Worm (Caenorhabditis elegans) whole organism, L1 larva: Measurements from ENCODE around the gene nlp-46.

Experiments
- Y116A8C.19 ChIP-seq: sonication (generic microtip); optimal IDR thresholded peaks from 2 replicates; lab custom pipeline; 2016; ENCODE audit warnings: missing compliant biosample characterization, missing genetic modification characterization, borderline replicate concordance
- aha-1 ChIP-seq: fragments of 150-350 bp; optimal IDR thresholded peaks from 2 replicates; lab custom pipeline; 2014; ENCODE audit warnings: missing biosample characterization, missing genetic modification characterization
- aly-2 ChIP-seq: fragments of 150-350 bp; optimal IDR thresholded peaks from 2 replicates; lab custom pipeline; 2014; ENCODE audit warnings: missing biosample characterization, missing genetic modification characterization
- ama-1 ChIP-seq: fragments of 150-350 bp; optimal IDR thresholded peaks from 2 replicates; lab custom pipeline; 2014
- blmp-1 ChIP-seq: fragments of 150-350 bp; optimal IDR thresholded peaks from 2 replicates; lab custom pipeline; 2014; ENCODE audit warnings: missing biosample characterization, missing genetic modification characterization
- ceh-63 ChIP-seq: fragments of 200-800 bp; sonication (Bioruptor generic); optimal IDR thresholded peaks from 2 replicates; lab custom pipeline; 2018; ENCODE audit warnings: mild to moderate bottlenecking, missing genetic modification characterization, missing compliant biosample characterization
- ceh-8 ChIP-seq: fragments of 200-800 bp; sonication (Bioruptor generic); optimal IDR thresholded peaks from 2 replicates; lab custom pipeline; 2018; ENCODE audit warnings: mild to moderate bottlenecking, missing genetic modification characterization, moderate library complexity, missing compliant biosample characterization
- ceh-82 ChIP-seq, 3 experiments: fragments of 150-350 bp in 1 of 3; sonication (generic microtip) in 2 of 3; optimal IDR thresholded peaks; 2 replicates each; lab custom pipeline; 2014 to 2017; ENCODE audit warnings: missing biosample characterization in 3 of 3, missing genetic modification characterization in 3 of 3
- ceh-88 ChIP-seq: fragments of 200-800 bp; sonication (Bioruptor generic); IDR thresholded peaks from 2 replicates; pipeline ENCODE4 v1.3.6; 2022; ENCODE audit warnings: missing genetic modification characterization, missing compliant biosample characterization
- ceh-90 ChIP-seq: sonication (generic microtip); optimal IDR thresholded peaks from 2 replicates; lab custom pipeline; 2016; ENCODE audit warnings: missing genetic modification characterization, missing compliant biosample characterization
- ces-1 ChIP-seq: fragments of 150-350 bp; optimal IDR thresholded peaks from 2 replicates; lab custom pipeline; 2014; ENCODE audit warnings: missing biosample characterization, missing genetic modification reagents, missing genetic modification characterization
- dsc-1 ChIP-seq: sonication (generic microtip); optimal IDR thresholded peaks from 2 replicates; lab custom pipeline; 2016; ENCODE audit warnings: mild to moderate bottlenecking, missing genetic modification characterization, missing compliant biosample characterization
- efl-1 ChIP-seq, 4 experiments: fragments of 150-350 bp; optimal IDR thresholded peaks in 3 of 4; peaks in 1 of 4; 1 replicate in 1 of 4; 2 replicates in 3 of 4; lab custom pipeline; 2014; ENCODE audit warnings: missing biosample characterization in 2 of 4, missing genetic modification characterization in 2 of 4, missing genetic modification reagents in 2 of 4
- egl-27 ChIP-seq, 2 experiments: fragments of 150-350 bp in 1 of 2; sonication (generic microtip); optimal IDR thresholded peaks; 3 replicates each; lab custom pipeline; 2017 to 2018; ENCODE audit warnings: missing biosample characterization in 2 of 2, missing genetic modification characterization in 2 of 2, missing genetic modification reagents in 2 of 2
- elt-2 ChIP-seq: sonication (generic microtip); optimal IDR thresholded peaks from 2 replicates; lab custom pipeline; 2016; ENCODE audit warnings: missing genetic modification characterization, mild to moderate bottlenecking, inconsistent platforms, missing compliant biosample characterization, missing genetic modification reagents
- elt-3 ChIP-seq, 6 experiments: fragments of 150-350 bp in 1 of 6; sonication (generic microtip); optimal IDR thresholded peaks; 2 replicates each; lab custom pipeline; 2017 to 2018; ENCODE audit warnings: missing biosample characterization in 6 of 6, missing genetic modification characterization in 6 of 6, inconsistent platforms in 1 of 6
- fkh-4 ChIP-seq: sonication (generic microtip); optimal IDR thresholded peaks from 2 replicates; lab custom pipeline; 2016; ENCODE audit warnings: missing compliant biosample characterization, missing genetic modification characterization, borderline replicate concordance
- fkh-8 ChIP-seq: sonication (generic microtip); optimal IDR thresholded peaks from 2 replicates; lab custom pipeline; 2016; ENCODE audit warnings: mild to moderate bottlenecking, missing genetic modification characterization, missing compliant biosample characterization
- hlh-17 ChIP-seq: fragments of 200-800 bp; sonication (Bioruptor generic); optimal IDR thresholded peaks from 2 replicates; lab custom pipeline; 2018; ENCODE audit warnings: missing genetic modification characterization, mild to moderate bottlenecking, missing compliant biosample characterization, moderate library complexity, borderline replicate concordance
- lin-14 ChIP-seq: fragments of 200-800 bp; sonication (Bioruptor generic); optimal IDR thresholded peaks from 2 replicates; lab custom pipeline; 2018; ENCODE audit warnings: mild to moderate bottlenecking, missing genetic modification characterization, moderate library complexity, missing compliant biosample characterization
- lin-35 ChIP-seq, 2 experiments: fragments of 150-350 bp; optimal IDR thresholded peaks; 2 replicates each; lab custom pipeline; 2014; ENCODE audit warnings: missing biosample characterization in 2 of 2, missing genetic modification characterization in 2 of 2, missing genetic modification reagents in 2 of 2
- lsy-2 ChIP-seq, 2 experiments: fragments of 150-350 bp; optimal IDR thresholded peaks; 2 replicates each; lab custom pipeline; 2014; ENCODE audit warnings: missing biosample characterization in 2 of 2, missing genetic modification characterization in 2 of 2
- mab-9 ChIP-seq: fragments of 200-800 bp; sonication (Bioruptor generic); IDR thresholded peaks from 2 replicates; pipeline ENCODE4 v1.3.6; 2022; ENCODE audit warnings: missing genetic modification reagents, missing genetic modification characterization, missing compliant biosample characterization
- mdl-1 ChIP-seq, 2 experiments: fragments of 150-350 bp; optimal IDR thresholded peaks; 2 replicates each; lab custom pipeline; 2014 to 2017; ENCODE audit warnings: missing biosample characterization in 2 of 2, missing genetic modification characterization in 2 of 2, inconsistent platforms in 1 of 2
- nhr-19 ChIP-seq: fragments of 200-800 bp; sonication (Bioruptor generic); conservative IDR thresholded peaks from 2 replicates; pipeline ENCODE4 v1.3.6; 2022; ENCODE audit warnings: missing genetic modification characterization, missing compliant biosample characterization
- nhr-20 ChIP-seq: sonication (generic microtip); optimal IDR thresholded peaks from 2 replicates; lab custom pipeline; 2016; ENCODE audit warnings: mild to moderate bottlenecking, missing genetic modification characterization, missing compliant biosample characterization
- nhr-28 ChIP-seq: fragments of 150-350 bp; optimal IDR thresholded peaks from 2 replicates; lab custom pipeline; 2014; ENCODE audit warnings: missing biosample characterization, missing genetic modification characterization
- nhr-47 ChIP-seq: sonication (generic microtip); optimal IDR thresholded peaks from 2 replicates; lab custom pipeline; 2016; ENCODE audit warnings: mild to moderate bottlenecking, missing genetic modification characterization, moderate library complexity, missing compliant biosample characterization
- nhr-71 ChIP-seq: sonication (generic microtip); optimal IDR thresholded peaks from 2 replicates; lab custom pipeline; 2016; ENCODE audit warnings: mild to moderate bottlenecking, missing genetic modification characterization, moderate library complexity, missing compliant biosample characterization
- nhr-76 ChIP-seq: sonication (generic microtip); optimal IDR thresholded peaks from 2 replicates; lab custom pipeline; 2017; ENCODE audit warnings: missing biosample characterization, missing genetic modification characterization
- nhr-77 ChIP-seq: fragments of 150-350 bp; optimal IDR thresholded peaks from 2 replicates; lab custom pipeline; 2014; ENCODE audit warnings: missing biosample characterization, missing genetic modification characterization
- nhr-85 ChIP-seq: sonication (generic microtip); peaks from one replicate; lab custom pipeline; 2016; ENCODE audit warnings: missing genetic modification characterization, inconsistent platforms, missing compliant biosample characterization
- pax-3 ChIP-seq: fragments of 200-800 bp; sonication (Bioruptor generic); optimal IDR thresholded peaks from 2 replicates; lab custom pipeline; 2018; ENCODE audit warnings: mild to moderate bottlenecking, missing genetic modification characterization, moderate library complexity, missing compliant biosample characterization
- snu-23 ChIP-seq: sonication (generic microtip); optimal IDR thresholded peaks from 2 replicates; lab custom pipeline; 2016; ENCODE audit warnings: missing genetic modification characterization, missing compliant biosample characterization
- swsn-7 ChIP-seq: sonication (generic microtip); optimal IDR thresholded peaks from 2 replicates; lab custom pipeline; 2016; ENCODE audit warnings: missing genetic modification characterization, missing compliant biosample characterization
- tbx-2 ChIP-seq: sonication (generic microtip); optimal IDR thresholded peaks from 2 replicates; lab custom pipeline; 2016; ENCODE audit warnings: missing genetic modification characterization, missing compliant biosample characterization
- unc-130 ChIP-seq: fragments of 150-350 bp; optimal IDR thresholded peaks from 2 replicates; lab custom pipeline; 2017; ENCODE audit warnings: missing biosample characterization, missing genetic modification characterization, inconsistent platforms
- unc-86 ChIP-seq: sonication (generic microtip); optimal IDR thresholded peaks from 2 replicates; lab custom pipeline; 2016; ENCODE audit warnings: missing genetic modification characterization, missing compliant biosample characterization
- unc-98 ChIP-seq: fragments of 200-800 bp; sonication (Bioruptor generic); IDR thresholded peaks from 2 replicates; pipeline ENCODE4 v1.3.6; 2022; ENCODE audit warnings: missing genetic modification characterization, missing compliant biosample characterization
- zip-4 ChIP-seq: fragments of 200-800 bp; sonication (Bioruptor generic); optimal IDR thresholded peaks from 2 replicates; lab custom pipeline; 2018; ENCODE audit warnings: mild to moderate bottlenecking, missing genetic modification characterization, moderate library complexity, missing compliant biosample characterization

Gene nlp-46

ce11 chrV:12554172-12555031 lies 48.3 kb upstream of the nlp-46 start (continued):
- peak; percentile 64 for TF ChIP-seq unc-130 (tag; lab: Kevin White, UChicago)
- peak; percentile 54 for TF ChIP-seq nhr-19 (GFP tag; lab: Robert Waterston, UW)
- TF ChIP-seq elt-3 (tag; optimal IDR thresholded peaks at IDR 0.05; lab: Kevin White, UChicago): peak; percentile 22 to 98 (median 84)
- no peak for TF ChIP-seq unc-98 (GFP tag; lab: Robert Waterston, UW)
- TF ChIP-seq nhr-47: peak; percentile 38
- no peak for TF ChIP-seq egl-27 (tag; optimal IDR thresholded peaks at IDR 0.05; lab: Kevin White, UChicago)
- TF ChIP-seq snu-23 (GFP tag; lab: Kevin White, UChicago): peak; percentile 64
- no peak for TF ChIP-seq ceh-90
- no peak for TF ChIP-seq Y116A8C.19
- no peak for TF ChIP-seq ceh-63
- TF ChIP-seq unc-86 (tag; lab: Kevin White, UChicago): no peak
- TF ChIP-seq swsn-7 (tag; lab: Kevin White, UChicago): no peak

DNA sequence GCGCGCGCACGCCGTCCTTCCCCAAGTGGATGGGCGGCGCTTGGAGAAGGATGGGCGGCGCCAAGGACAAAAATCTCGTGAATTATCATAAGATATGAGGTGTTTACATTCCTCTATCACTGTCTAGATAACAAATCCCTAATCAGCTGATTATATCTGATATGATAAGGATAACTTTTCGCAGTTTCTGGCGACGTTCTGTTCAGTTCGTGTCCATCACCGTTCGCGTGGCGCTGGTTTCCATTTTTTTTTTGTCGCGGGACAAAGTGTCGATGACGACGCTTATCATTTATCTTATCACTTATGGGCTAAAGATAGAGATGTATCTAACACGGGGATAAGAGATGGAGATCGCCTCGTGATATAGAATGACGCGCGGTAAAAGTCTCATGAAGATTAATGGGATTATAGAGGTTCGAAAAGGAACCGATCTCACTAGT lies 47.2 kb upstream of the nlp-46 start:
- TF ChIP-seq lin-14 (GFP tag; lab: Kevin White, UChicago): peak; percentile 64
- no peak for TF ChIP-seq elt-2 (tag; lab: Kevin White, UChicago)
- TF ChIP-seq ama-1 (lab: Kevin White, UChicago): no peak
- TF ChIP-seq elt-3 (tag; optimal IDR thresholded peaks at IDR 0.05; lab: Kevin White, UChicago): peak in 5 of 6 experiments; percentile 51 to 98 (median 60)
- peak; percentile 46 for TF ChIP-seq nhr-19 (GFP tag; lab: Robert Waterston, UW)
- peak; percentile 59 for TF ChIP-seq blmp-1 (tag; lab: Kevin White, UChicago)
- peak; percentile 60 for TF ChIP-seq dsc-1 (tag; lab: Kevin White, UChicago)
- TF ChIP-seq nhr-85 (tag; lab: Kevin White, UChicago): peak; percentile 94
- TF ChIP-seq tbx-2 (tag; lab: Kevin White, UChicago): peak; percentile 30
- no peak for TF ChIP-seq nhr-76 (tag; lab: Kevin White, UChicago)
- peak; percentile 14 for TF ChIP-seq fkh-8 (tag; lab: Kevin White, UChicago)
- no peak for TF ChIP-seq nhr-77 (tag; lab: Kevin White, UChicago)
- TF ChIP-seq mdl-1 (tag; optimal IDR thresholded peaks at IDR 0.05; lab: Kevin White, UChicago): peak in 1 of 2 experiments; percentile 63
- no peak for TF ChIP-seq nhr-28
- peak; percentile 64 for TF ChIP-seq nhr-71 (tag; lab: Kevin White, UChicago)
- TF ChIP-seq nhr-20 (tag; lab: Kevin White, UChicago): peak; percentile 60
- TF ChIP-seq efl-1 (optimal IDR thresholded peaks at IDR 0.05; lab: Kevin White, UChicago): no peak
- peak in 1 of 2 experiments; percentile 1 for TF ChIP-seq efl-1 (GFP tag; optimal IDR thresholded peaks at IDR 0.05 in 1 of 2; lab: Kevin White, UChicago)
- peak; percentile 47 for TF ChIP-seq unc-130 (tag; lab: Kevin White, UChicago)
- TF ChIP-seq zip-4 (GFP tag; lab: Kevin White, UChicago): no peak
- no peak for TF ChIP-seq fkh-4
- peak; percentile 43 for TF ChIP-seq nhr-47
- TF ChIP-seq pax-3 (tag; lab: Kevin White, UChicago): peak; percentile 55
- TF ChIP-seq snu-23 (GFP tag; lab: Kevin White, UChicago): peak; percentile 40

DNA sequence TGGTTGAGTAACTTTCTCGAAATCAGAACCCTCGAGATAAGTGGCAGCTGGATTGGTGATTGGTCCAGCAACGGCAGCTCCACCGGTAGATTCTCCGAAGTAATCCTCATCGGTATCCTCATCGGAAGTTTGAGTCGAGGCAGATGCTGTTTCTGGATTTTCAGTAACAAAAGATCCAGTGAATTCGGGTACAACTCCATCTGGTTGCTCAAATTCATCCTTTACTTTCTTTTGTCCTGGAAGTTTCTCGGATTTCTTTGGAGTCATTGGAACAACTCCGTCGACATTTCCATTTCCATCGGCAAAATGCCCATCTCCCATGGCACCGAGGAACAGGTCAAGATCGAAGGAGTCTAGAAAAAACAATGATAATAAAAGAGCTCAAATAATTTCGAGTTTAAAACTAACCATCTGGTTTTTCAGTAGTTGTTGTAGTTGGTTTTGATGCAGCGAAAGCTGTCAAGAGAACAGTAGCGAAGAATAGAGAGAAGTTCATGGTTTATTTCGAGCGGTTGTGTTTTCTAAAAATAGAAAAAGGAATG lies 46.7 kb upstream of the nlp-46 start, which contains the start of gene F45D3.4:
Gene F45D3.4, minus strand, starts transcription at position 521 of the 542 bp plus-strand sequence.
- TF ChIP-seq nhr-76 (tag; lab: Kevin White, UChicago) (no peak), unc-98 (GFP tag; lab: Robert Waterston, UW) (no peak), lin-35 (GFP tag; optimal IDR thresholded peaks at IDR 0.05; lab: Kevin White, UChicago) (peak in 1 of 2 experiments; percentile 3), ceh-82 (tag; optimal IDR thresholded peaks at IDR 0.05; lab: Kevin White, UChicago) (no peak), hlh-17 (GFP tag; lab: Kevin White, UChicago) (no peak), ceh-8 (no peak), ces-1 (GFP tag; lab: Kevin White, UChicago) (no peak), ama-1 (lab: Kevin White, UChicago) (peak; percentile 15), mab-9 (GFP tag; lab: Robert Waterston, UW) (no peak), aha-1 (tag; lab: Kevin White, UChicago) (no peak), lsy-2 (tag; optimal IDR thresholded peaks at IDR 0.05; lab: Kevin White, UChicago) (peak in 1 of 2 experiments; percentile 13), ceh-88 (GFP tag; lab: Robert Waterston, UW) (no peak), aly-2 (tag; lab: Kevin White, UChicago) (no peak), nhr-28 (no peak), fkh-8 (tag; lab: Kevin White, UChicago) (no peak)
